Worm (Caenorhabditis elegans) whole organism, L4/young adult: ENCODE measurements around the gene C06C6.9.

Experiments used
- W03F9.2 ChIP-seq: fragments of 150-350 bp; optimal IDR thresholded peaks from 2 replicates; lab custom pipeline; 2014; ENCODE audit warnings: missing biosample characterization, missing genetic modification characterization
- dao-5 ChIP-seq: sonication (generic microtip); optimal IDR thresholded peaks from 2 replicates; lab custom pipeline; 2016; ENCODE audit warnings: missing genotype, missing genetic modification characterization, moderate library complexity, missing compliant biosample characterization
- him-1 ChIP-seq: sonication (generic microtip); optimal IDR thresholded peaks from 2 replicates; lab custom pipeline; 2016; ENCODE audit warnings: missing genotype, missing genetic modification reagents, missing genetic modification characterization, missing compliant biosample characterization

- TF ChIP-seq dao-5 (tag; lab: Kevin White, UChicago), result no peak
- no peak for TF ChIP-seq him-1 (tag; lab: Kevin White, UChicago)
- TF ChIP-seq W03F9.2, result no peak
Observed at ce11 chrV:16042743-16043014, 46.1 kb upstream of the C06C6.9 start.
